Fruit fly (Drosophila melanogaster) whole organism, prepupa: Measurements from ENCODE around the gene Inx3.

Experiments used
- Blimp-1 ChIP-seq: fragments of 200-800 bp; sonication (Bioruptor generic); optimal IDR thresholded peaks from 3 replicates; lab custom pipeline; 2017; ENCODE audit warnings: missing biosample characterization, missing genetic modification characterization, mild to moderate bottlenecking, moderate library complexity, missing genetic modification reagents
- CG10631 ChIP-seq: fragments of 200-800 bp; sonication (Bioruptor generic); optimal IDR thresholded peaks from 2 replicates; lab custom pipeline; 2016; ENCODE audit warnings: missing biosample characterization, missing genetic modification characterization
- CG11294 ChIP-seq: fragments of 200-800 bp; sonication (Bioruptor generic); IDR thresholded peaks from 2 replicates; pipeline ENCODE4 v1.3.6; 2022; ENCODE audit warnings: missing biosample characterization, missing genetic modification characterization
- CG11762 ChIP-seq: fragments of 200-800 bp; sonication (Bioruptor generic); optimal IDR thresholded peaks from 3 replicates; lab custom pipeline; 2016; ENCODE audit warnings: missing biosample characterization, missing genetic modification characterization; ENCODE audit not compliant: insufficient read depth
- CG15336 ChIP-seq: fragments of 200-800 bp; sonication (Bioruptor generic); IDR thresholded peaks from 2 replicates; pipeline ENCODE4 v1.3.6; 2022; ENCODE audit warnings: missing biosample characterization, missing genetic modification characterization
- CG16779 ChIP-seq: fragments of 200-800 bp; sonication (Bioruptor generic); optimal IDR thresholded peaks from 3 replicates; lab custom pipeline; 2017; ENCODE audit warnings: missing biosample characterization, mild to moderate bottlenecking, missing genetic modification characterization
- CG31627 ChIP-seq: fragments of 200-800 bp; sonication (Bioruptor generic); optimal IDR thresholded peaks from 3 replicates; lab custom pipeline; 2016; ENCODE audit warnings: missing biosample characterization, missing genetic modification characterization
- CG32006 ChIP-seq: fragments of 200-800 bp; sonication (Bioruptor generic); optimal IDR thresholded peaks from 3 replicates; lab custom pipeline; 2017; ENCODE audit warnings: missing biosample characterization, mild to moderate bottlenecking, missing genetic modification characterization
- CG6163 ChIP-seq: fragments of 200-800 bp; sonication (Bioruptor generic); IDR thresholded peaks from 3 replicates; pipeline ENCODE4 v1.3.6; 2022; ENCODE audit warnings: missing biosample characterization, missing genetic modification characterization
- CG6276 ChIP-seq: fragments of 200-800 bp; sonication (Bioruptor generic); optimal IDR thresholded peaks from 2 replicates; lab custom pipeline; 2017; ENCODE audit warnings: missing biosample characterization, mild to moderate bottlenecking, missing genetic modification characterization
- CG6792 ChIP-seq: fragments of 200-800 bp; sonication (Bioruptor generic); optimal IDR thresholded peaks from 3 replicates; lab custom pipeline; 2016; ENCODE audit warnings: missing biosample characterization, missing genetic modification characterization
- CG6854 ChIP-seq: fragments of 200-800 bp; sonication (Bioruptor generic); optimal IDR thresholded peaks from 2 replicates; lab custom pipeline; 2017; ENCODE audit warnings: missing biosample characterization, mild to moderate bottlenecking, missing genetic modification characterization
- CG7368 ChIP-seq: fragments of 200-800 bp; sonication (Bioruptor generic); optimal IDR thresholded peaks from 3 replicates; lab custom pipeline; 2016; ENCODE audit warnings: missing biosample characterization, missing genetic modification characterization
- CG8119 ChIP-seq: fragments of 200-800 bp; sonication (Bioruptor generic); IDR thresholded peaks from 3 replicates; pipeline ENCODE4 v1.3.6; 2022; ENCODE audit warnings: missing biosample characterization, missing genetic modification characterization
- CG8319 ChIP-seq: fragments of 200-800 bp; sonication (Bioruptor generic); optimal IDR thresholded peaks from 3 replicates; lab custom pipeline; 2016; ENCODE audit warnings: missing biosample characterization, missing genetic modification characterization
- CG8632 ChIP-seq: fragments of 200-800 bp; sonication (Bioruptor generic); optimal IDR thresholded peaks from 3 replicates; lab custom pipeline; 2016; ENCODE audit warnings: missing biosample characterization, missing genetic modification characterization
- CG9139 ChIP-seq: fragments of 200-800 bp; sonication (Bioruptor generic); optimal IDR thresholded peaks from 3 replicates; lab custom pipeline; 2017; ENCODE audit warnings: missing biosample characterization, mild to moderate bottlenecking, missing genetic modification characterization
- Eip75B ChIP-seq: fragments of 200-800 bp; sonication (Bioruptor generic); optimal IDR thresholded peaks from 3 replicates; lab custom pipeline; 2016; ENCODE audit warnings: missing biosample characterization, missing genetic modification characterization
- Eip78C ChIP-seq: fragments of 200-800 bp; sonication (Bioruptor generic); peaks from one replicate; lab custom pipeline; 2016; ENCODE audit warnings: missing biosample characterization, missing genetic modification characterization
- Eip93F ChIP-seq: fragments of 200-800 bp; sonication (Bioruptor generic); optimal IDR thresholded peaks from 2 replicates; lab custom pipeline; 2016; ENCODE audit warnings: missing biosample characterization, mild to moderate bottlenecking, missing genetic modification characterization
- Ets21C ChIP-seq: fragments of 200-800 bp; sonication (Bioruptor generic); optimal IDR thresholded peaks from 3 replicates; lab custom pipeline; 2016; ENCODE audit warnings: missing biosample characterization, missing genetic modification characterization
- Ets96B ChIP-seq: fragments of 200-800 bp; optimal IDR thresholded peaks from 2 replicates; lab custom pipeline; 2019; ENCODE audit warnings: missing biosample characterization, mild to moderate bottlenecking, missing genetic modification characterization, moderate library complexity
- Hr38 ChIP-seq: sonication (Bioruptor generic); optimal IDR thresholded peaks from 2 replicates; lab custom pipeline; 2016; ENCODE audit warnings: missing biosample characterization, missing genetic modification characterization
- Hr39 ChIP-seq: fragments of 200-800 bp; sonication (Bioruptor generic); optimal IDR thresholded peaks from 2 replicates; lab custom pipeline; 2016; ENCODE audit warnings: missing biosample characterization, missing genetic modification characterization
- Sox15 ChIP-seq: fragments of 200-800 bp; sonication (Bioruptor generic); optimal IDR thresholded peaks from 3 replicates; lab custom pipeline; 2016; ENCODE audit warnings: missing biosample characterization, missing genetic modification characterization
- cyc ChIP-seq: fragments of 200-800 bp; sonication (Bioruptor generic); optimal IDR thresholded peaks from 3 replicates; lab custom pipeline; 2016; ENCODE audit warnings: missing biosample characterization, missing genetic modification characterization
- dac ChIP-seq: fragments of 200-800 bp; sonication (Bioruptor generic); optimal IDR thresholded peaks from 2 replicates; lab custom pipeline; 2017; ENCODE audit warnings: missing biosample characterization, mild to moderate bottlenecking, missing genetic modification characterization
- dsx ChIP-seq: fragments of 200-800 bp; optimal IDR thresholded peaks from 3 replicates; lab custom pipeline; 2019; ENCODE audit warnings: missing biosample characterization, mild to moderate bottlenecking, missing genetic modification characterization, moderate library complexity; ENCODE audit not compliant: poor library complexity, severe bottlenecking
- eg ChIP-seq: fragments of 200-800 bp; sonication (Bioruptor generic); IDR thresholded peaks from 3 replicates; pipeline ENCODE4 v1.3.6; 2022; ENCODE audit warnings: missing biosample characterization, missing genetic modification characterization
- esn ChIP-seq: fragments of 200-800 bp; sonication (Bioruptor generic); optimal IDR thresholded peaks from 2 replicates; lab custom pipeline; 2016; ENCODE audit warnings: missing biosample characterization, mild to moderate bottlenecking, missing genetic modification characterization, moderate library complexity
- fd59A ChIP-seq: fragments of 200-800 bp; sonication (Bioruptor generic); optimal IDR thresholded peaks from 2 replicates; lab custom pipeline; 2017; ENCODE audit warnings: missing biosample characterization, mild to moderate bottlenecking, missing genetic modification characterization, missing genetic modification reagents
- fkh ChIP-seq: fragments of 200-800 bp; sonication (Bioruptor generic); optimal IDR thresholded peaks from 3 replicates; lab custom pipeline; 2017; ENCODE audit warnings: missing biosample characterization, mild to moderate bottlenecking, missing genetic modification characterization, moderate library complexity
- pdm3 ChIP-seq: fragments of 200-800 bp; sonication (Bioruptor generic); optimal IDR thresholded peaks from 3 replicates; lab custom pipeline; 2016; ENCODE audit warnings: missing biosample characterization, missing genetic modification characterization
- salr ChIP-seq, 2 experiments: fragments of 200-800 bp; sonication (Bioruptor generic); optimal IDR thresholded peaks; 3 replicates each; lab custom pipeline; 2016 to 2018; ENCODE audit warnings: missing biosample characterization in 2 of 2, missing genetic modification characterization in 2 of 2, mild to moderate bottlenecking in 1 of 2
- ss ChIP-seq, 2 experiments: fragments of 200-800 bp; sonication (Bioruptor generic); optimal IDR thresholded peaks; 2 replicates in 1 of 2; 3 replicates in 1 of 2; lab custom pipeline; 2017 to 2018; ENCODE audit warnings: mild to moderate bottlenecking in 2 of 2, missing biosample characterization in 2 of 2, missing genetic modification characterization in 2 of 2, moderate library complexity in 1 of 2
- svp ChIP-seq: fragments of 200-800 bp; sonication (Bioruptor generic); peaks from one replicate; lab custom pipeline; 2016; ENCODE audit warnings: missing biosample characterization, missing genetic modification characterization
- topi ChIP-seq: fragments of 200-800 bp; sonication (Bioruptor generic); optimal IDR thresholded peaks from 3 replicates; lab custom pipeline; 2016; ENCODE audit warnings: missing biosample characterization, missing genetic modification characterization
- vri ChIP-seq: fragments of 200-800 bp; sonication (Bioruptor generic); optimal IDR thresholded peaks from 3 replicates; lab custom pipeline; 2016; ENCODE audit warnings: missing biosample characterization, mild to moderate bottlenecking, missing genetic modification characterization

Gene Inx3

DNA sequence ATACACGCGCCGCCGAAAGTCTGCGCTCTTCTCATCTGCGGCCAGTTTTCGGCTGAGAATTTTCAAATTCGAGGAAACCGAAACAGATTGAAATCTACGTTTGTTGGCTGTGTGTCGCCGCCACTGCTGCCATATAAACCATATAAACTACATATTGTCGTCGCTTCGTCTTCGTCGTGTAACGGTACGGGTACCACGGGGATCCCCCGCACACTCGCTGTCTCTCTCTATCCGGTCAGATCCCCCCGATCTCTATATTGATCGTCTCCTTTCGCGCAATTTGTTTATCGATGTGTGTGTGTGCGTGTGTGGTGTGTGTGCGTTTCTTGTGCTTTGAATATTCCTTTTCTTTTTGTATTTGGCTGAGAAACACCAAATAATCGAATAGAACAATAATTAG, 44.1 kb upstream of the Inx3 start:
- TF ChIP-seq CG7368 (GFP tag; lab: Kevin White, UChicago), result no peak
- TF ChIP-seq vri, result no peak
- TF ChIP-seq Hr38 (GFP tag; lab: Kevin White, UChicago), result no peak
- no peak for TF ChIP-seq Sox15
- no peak for TF ChIP-seq Eip75B (GFP tag; lab: Kevin White, UChicago)
- no peak for TF ChIP-seq CG16779 (tag; lab: Kevin White, UChicago)
- no peak for TF ChIP-seq pdm3 (GFP tag; lab: Kevin White, UChicago)
- no peak for TF ChIP-seq cyc (GFP tag; lab: Kevin White, UChicago)

DNA sequence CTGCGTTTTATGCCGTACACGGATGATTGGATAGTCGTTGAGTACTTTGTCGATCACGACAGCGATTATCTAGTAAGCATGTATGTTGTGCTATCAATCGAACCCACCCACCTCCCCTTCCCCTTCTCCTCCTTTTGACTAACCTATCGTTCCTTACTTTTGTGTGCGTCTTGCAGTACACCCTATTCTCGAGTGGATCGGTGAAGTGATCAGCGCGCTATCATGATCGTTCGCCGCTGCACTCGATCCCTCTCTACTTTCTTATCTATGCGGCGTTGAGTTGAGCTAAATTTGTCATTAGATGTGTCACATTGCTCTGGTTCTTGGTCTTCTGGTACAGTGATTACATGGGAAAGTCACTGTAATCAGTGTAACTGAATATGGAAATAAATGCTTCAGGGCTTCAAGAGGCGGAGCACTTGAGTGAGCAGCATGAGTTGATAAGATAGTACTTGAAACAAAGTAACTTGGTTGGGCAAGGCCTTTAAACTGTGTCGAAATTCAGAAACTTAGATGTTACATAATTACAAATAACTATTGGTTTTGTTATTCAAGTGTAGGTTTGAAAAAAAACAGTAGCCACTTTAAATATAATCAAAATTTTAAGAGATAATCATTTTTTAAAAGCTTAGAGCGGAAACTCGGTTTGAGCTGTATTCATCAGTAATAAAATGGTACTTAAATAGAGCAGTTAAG, 42.3 kb upstream of the Inx3 start:
- TF ChIP-seq CG11762 (GFP tag; lab: Kevin White, UChicago) (no peak), svp (GFP tag; lab: Kevin White, UChicago) (peak; percentile 71), eg (GFP tag; lab: Robert Waterston, UW) (0 out of 3 replicates have a peak, but pooled peaks have one; percentile 16), CG9139 (GFP tag; lab: Kevin White, UChicago) (no peak), dsx (GFP tag; lab: Kevin White, UChicago) (no peak), dac (GFP tag; lab: Kevin White, UChicago) (no peak), salr (GFP tag; optimal IDR thresholded peaks at IDR 0.05; lab: Kevin White, UChicago) (no peak), pdm3 (GFP tag; lab: Kevin White, UChicago) (no peak), Hr39 (no peak), fkh (GFP tag; lab: Kevin White, UChicago) (no peak), CG11294 (GFP tag; lab: Robert Waterston, UW) (no peak), CG10631 (GFP tag; lab: Kevin White, UChicago) (no peak)

DNA sequence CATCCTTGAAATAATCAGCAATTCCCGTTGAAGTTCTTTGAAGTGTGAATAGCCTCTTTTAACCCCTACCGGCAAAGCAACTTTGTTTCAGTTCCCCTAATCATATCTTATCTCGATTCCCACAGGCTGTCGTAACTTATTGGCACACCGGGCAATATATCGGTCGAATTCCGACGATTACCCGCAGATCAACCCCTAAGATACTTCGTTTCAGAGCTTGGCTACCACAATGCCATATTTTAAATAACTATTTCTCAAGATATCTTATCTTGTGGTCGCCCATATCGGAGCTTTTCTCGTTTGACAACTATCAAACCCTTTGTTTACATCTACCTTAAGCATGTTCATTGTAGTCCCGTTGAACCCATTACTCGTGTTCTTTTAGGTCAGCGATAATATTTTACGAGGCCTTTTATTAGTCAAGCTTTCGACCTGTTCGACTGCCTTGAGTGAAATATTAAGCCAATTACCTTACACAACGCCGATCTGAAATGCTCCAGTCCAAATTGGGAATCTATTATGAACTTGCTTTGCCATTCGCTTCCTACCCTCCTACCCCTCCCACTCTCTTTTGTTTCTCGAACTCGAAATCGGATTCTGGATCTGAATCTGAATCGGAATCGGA, 39.7 kb upstream of the Inx3 start:
- TF ChIP-seq fkh (GFP tag; lab: Kevin White, UChicago), result peak; percentile 41
- no peak for TF ChIP-seq topi
- no peak for TF ChIP-seq CG6792 (GFP tag; lab: Kevin White, UChicago)
- TF ChIP-seq CG15336 (GFP tag; lab: Robert Waterston, UW), result no peak
- TF ChIP-seq dsx (GFP tag; lab: Kevin White, UChicago), result peak; percentile 36
- no peak for TF ChIP-seq svp (GFP tag; lab: Kevin White, UChicago)
- peak; percentile 88 for TF ChIP-seq vri
- TF ChIP-seq CG8319 (GFP tag; lab: Kevin White, UChicago), result no peak
- TF ChIP-seq cyc (GFP tag; lab: Kevin White, UChicago), result no peak

DNA sequence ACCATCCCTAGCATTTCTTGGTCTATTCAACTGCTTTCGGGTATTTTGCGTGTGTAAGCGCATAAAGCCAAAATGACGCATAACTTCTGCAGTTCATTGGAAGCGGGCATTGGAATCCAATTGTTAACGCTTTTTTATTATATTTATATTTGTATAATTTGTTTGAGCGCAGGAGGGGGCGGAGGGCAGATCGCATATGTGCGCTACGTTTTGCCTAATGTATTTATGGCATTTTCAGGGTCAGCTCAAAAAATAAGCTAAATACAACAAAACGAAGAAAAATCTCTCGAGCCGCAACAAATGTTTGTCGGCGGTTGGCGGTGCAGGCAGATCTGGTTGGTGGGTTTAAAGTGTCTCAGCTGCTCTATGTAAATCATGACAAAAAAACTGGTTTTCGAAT, 38.6 kb upstream of the Inx3 start:
- peak; percentile 14 for TF ChIP-seq fkh (GFP tag; lab: Kevin White, UChicago)
- TF ChIP-seq CG6854, result no peak

DNA sequence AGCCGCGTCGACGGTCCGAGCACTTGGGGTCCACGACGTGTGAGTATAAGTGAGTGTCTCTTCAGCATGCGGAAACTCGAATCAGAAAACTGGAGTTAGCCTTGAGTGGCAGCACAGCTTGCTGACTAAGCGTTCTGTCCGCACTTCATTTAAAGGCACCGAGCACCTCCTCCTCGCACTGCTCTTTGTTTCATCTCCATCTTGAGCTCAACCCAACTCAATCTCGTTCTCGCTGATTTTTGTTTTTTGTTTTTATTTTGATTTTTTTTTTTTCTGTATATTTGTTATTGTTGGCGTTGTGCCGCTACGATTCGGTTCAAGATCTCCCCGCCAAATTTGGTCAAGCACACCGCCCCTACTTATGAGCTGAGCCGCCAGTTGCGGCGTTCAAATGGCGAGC, 35.7 kb upstream of the Inx3 start:
- TF ChIP-seq CG6276 (GFP tag; lab: Kevin White, UChicago), result no peak
- TF ChIP-seq svp (GFP tag; lab: Kevin White, UChicago), result peak; percentile 72
- TF ChIP-seq fd59A (GFP tag; lab: Kevin White, UChicago), result no peak
- TF ChIP-seq ss (GFP tag; optimal IDR thresholded peaks at IDR 0.05; lab: Kevin White, UChicago), result peak; percentile 29 to 57
- peak; percentile 47 for TF ChIP-seq Eip78C

DNA sequence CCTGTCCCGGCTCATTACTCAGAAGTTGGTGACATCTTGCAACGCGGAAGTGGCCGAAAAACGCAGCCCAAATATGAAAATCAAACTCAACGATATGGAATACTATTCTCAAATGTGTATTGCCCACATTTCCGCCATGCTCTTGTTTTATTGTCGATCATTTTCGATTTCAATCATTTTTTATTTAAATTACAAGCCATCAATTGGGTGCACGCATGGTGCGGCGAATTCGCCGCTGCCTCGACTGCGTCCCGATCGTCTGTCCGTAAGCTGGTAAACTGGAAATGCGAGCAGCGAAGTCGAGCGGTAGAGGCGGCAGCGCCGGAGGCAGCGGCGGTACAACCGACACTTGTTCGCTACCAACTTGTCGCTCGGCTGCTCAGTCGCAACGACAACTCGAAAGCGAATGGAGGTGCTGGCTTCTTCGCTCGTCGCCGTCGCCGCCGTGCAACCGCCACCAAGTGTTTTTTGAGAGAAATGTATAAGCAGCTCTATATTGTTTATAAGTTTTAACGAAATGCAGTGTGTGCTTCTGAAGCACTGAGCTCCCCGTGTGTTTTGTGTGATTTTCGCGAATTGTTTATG, 32.3 kb upstream of the Inx3 start:
- no peak for TF ChIP-seq fkh (GFP tag; lab: Kevin White, UChicago)
- no peak for TF ChIP-seq Ets96B (tag; lab: Kevin White, UChicago)
- TF ChIP-seq Eip93F (GFP tag; lab: Kevin White, UChicago), result no peak
- TF ChIP-seq CG15336 (GFP tag; lab: Robert Waterston, UW), result peak; percentile 45; the same call in 1 of the 2 replicates
- TF ChIP-seq CG8319 (GFP tag; lab: Kevin White, UChicago), result no peak
- TF ChIP-seq esn (GFP tag; lab: Kevin White, UChicago), result peak; percentile 26
- TF ChIP-seq CG8632 (GFP tag; lab: Kevin White, UChicago), result no peak
- TF ChIP-seq Blimp-1, result no peak
- TF ChIP-seq CG6163 (GFP tag; lab: Robert Waterston, UW), result peak; percentile 65
- no peak for TF ChIP-seq CG32006 (GFP tag; lab: Kevin White, UChicago)
- no peak for TF ChIP-seq dsx (GFP tag; lab: Kevin White, UChicago)
- peak; percentile 54 for TF ChIP-seq svp (GFP tag; lab: Kevin White, UChicago)
- no peak; the same call in 2 of the 3 replicates for TF ChIP-seq CG8119 (GFP tag; lab: Robert Waterston, UW)
- TF ChIP-seq CG31627 (GFP tag; lab: Kevin White, UChicago), result no peak
- no peak for TF ChIP-seq Ets21C (GFP tag; lab: Kevin White, UChicago)
